Fruit fly (Drosophila melanogaster) whole organism, embryonic: ENCODE data around the gene JIL-1.
A peak's percentile ranks its signal among the peaks of the same experiment; 100 is the strongest.

Experiments
- Antp ChIP-seq: fragments of 200-800 bp; sonication (Bioruptor generic); optimal IDR thresholded peaks from 3 replicates; lab custom pipeline; 2016; ENCODE audit warnings: missing biosample characterization, missing genetic modification characterization
- CG10209 ChIP-seq: fragments of 200-800 bp; sonication (Bioruptor generic); optimal IDR thresholded peaks from 3 replicates; lab custom pipeline; 2017; ENCODE audit warnings: missing biosample characterization, mild to moderate bottlenecking, missing genetic modification characterization, missing genetic modification reagents
- CG10462 ChIP-seq: fragments of 200-800 bp; sonication (Bioruptor generic); optimal IDR thresholded peaks from 2 replicates; lab custom pipeline; 2016; ENCODE audit warnings: missing biosample characterization, missing genetic modification characterization
- CG11456 ChIP-seq: fragments of 200-800 bp; sonication (Bioruptor generic); IDR thresholded peaks from 3 replicates; pipeline ENCODE4 v1.3.6; 2022; ENCODE audit warnings: missing biosample characterization, missing genetic modification characterization
- CG12769 ChIP-seq: fragments of 200-800 bp; sonication (Bioruptor generic); optimal IDR thresholded peaks from 2 replicates; lab custom pipeline; 2019; ENCODE audit warnings: missing biosample characterization, mild to moderate bottlenecking, missing genetic modification characterization, moderate library complexity
- CG13296 ChIP-seq: fragments of 200-800 bp; sonication (Bioruptor generic); optimal IDR thresholded peaks from 3 replicates; lab custom pipeline; 2018; ENCODE audit warnings: missing biosample characterization, mild to moderate bottlenecking, missing genetic modification characterization
- CG13894 ChIP-seq: fragments of 200-800 bp; sonication (Bioruptor generic); optimal IDR thresholded peaks from 3 replicates; lab custom pipeline; 2018; ENCODE audit warnings: missing biosample characterization, mild to moderate bottlenecking, missing genetic modification characterization, moderate library complexity
- CG15269 ChIP-seq: fragments of 200-800 bp; sonication (Bioruptor generic); optimal IDR thresholded peaks from 2 replicates; lab custom pipeline; 2018; ENCODE audit warnings: missing biosample characterization, mild to moderate bottlenecking, missing genetic modification characterization, moderate library complexity
- CG1529 ChIP-seq: fragments of 200-800 bp; sonication (Bioruptor generic); optimal IDR thresholded peaks from 3 replicates; lab custom pipeline; 2018; ENCODE audit warnings: missing biosample characterization, missing genetic modification characterization
- CG15514 ChIP-seq: fragments of 200-800 bp; sonication (Bioruptor generic); optimal IDR thresholded peaks from 3 replicates; lab custom pipeline; 2017; ENCODE audit warnings: missing biosample characterization, missing genetic modification characterization, mild to moderate bottlenecking, moderate library complexity, missing genetic modification reagents
- CG2199 ChIP-seq: fragments of 200-800 bp; sonication (Bioruptor generic); IDR thresholded peaks from 3 replicates; pipeline ENCODE4 v1.3.6; 2022; ENCODE audit warnings: missing biosample characterization, missing genetic modification characterization
- CG30020 ChIP-seq: fragments of 200-800 bp; optimal IDR thresholded peaks from 2 replicates; lab custom pipeline; 2019; ENCODE audit warnings: missing biosample characterization, mild to moderate bottlenecking, missing genetic modification characterization, moderate library complexity
- CG33557 ChIP-seq: fragments of 200-800 bp; sonication (Bioruptor generic); optimal IDR thresholded peaks from 2 replicates; lab custom pipeline; 2019; ENCODE audit warnings: missing biosample characterization, mild to moderate bottlenecking, missing genetic modification characterization, moderate library complexity
- CG3995 ChIP-seq: fragments of 200-800 bp; sonication (Bioruptor generic); optimal IDR thresholded peaks from 3 replicates; lab custom pipeline; 2016; ENCODE audit warnings: missing biosample characterization, missing genetic modification characterization
- CG6175 ChIP-seq: fragments of 200-800 bp; sonication (Bioruptor generic); IDR thresholded peaks from 3 replicates; pipeline ENCODE4 v1.3.6; 2022; ENCODE audit warnings: missing biosample characterization, missing genetic modification characterization
- CG6765 ChIP-seq: fragments of 200-800 bp; sonication (Bioruptor generic); optimal IDR thresholded peaks from 3 replicates; lab custom pipeline; 2017; ENCODE audit warnings: missing biosample characterization, mild to moderate bottlenecking, missing genetic modification characterization
- CG7786 ChIP-seq: fragments of 200-800 bp; sonication (Bioruptor generic); optimal IDR thresholded peaks from 2 replicates; lab custom pipeline; 2016; ENCODE audit warnings: missing biosample characterization, missing genetic modification characterization
- CG9609 ChIP-seq: fragments of 200-800 bp; sonication (Bioruptor generic); optimal IDR thresholded peaks from 3 replicates; lab custom pipeline; 2016; ENCODE audit warnings: missing biosample characterization, missing genetic modification characterization
- D19A ChIP-seq: fragments of 200-800 bp; optimal IDR thresholded peaks from 3 replicates; lab custom pipeline; 2019; ENCODE audit warnings: missing biosample characterization, mild to moderate bottlenecking, missing genetic modification characterization, moderate library complexity
- Dfd ChIP-seq, 2 experiments: fragments of >200 bp; optimal IDR thresholded peaks; 2 replicates each; lab custom pipeline; 2017; ENCODE audit warnings: missing biosample characterization in 2 of 2, missing genetic modification characterization in 2 of 2
- Dip2 ChIP-seq: fragments of 200-800 bp; sonication (Bioruptor generic); IDR thresholded peaks from 2 replicates; pipeline ENCODE4 v1.3.6; 2022; ENCODE audit warnings: missing biosample characterization, missing genetic modification characterization
- Eip74EF ChIP-seq, 2 experiments: fragments of 200-800 bp in 1 of 2; fragments of >200 bp in 1 of 2; sonication (Bioruptor generic) in 1 of 2; optimal IDR thresholded peaks; 2 replicates each; lab custom pipeline; 2017 to 2019; ENCODE audit warnings: missing biosample characterization in 2 of 2, missing genetic modification characterization in 2 of 2, mild to moderate bottlenecking in 1 of 2, moderate library complexity in 1 of 2
- Ets65A ChIP-seq: fragments of 200-800 bp; sonication (Bioruptor generic); peaks from one replicate; lab custom pipeline; 2016; ENCODE audit warnings: missing biosample characterization, missing genetic modification characterization
- MTF-1 ChIP-seq: fragments of 200-800 bp; sonication (Bioruptor generic); optimal IDR thresholded peaks from 2 replicates; lab custom pipeline; 2018; ENCODE audit warnings: missing biosample characterization, mild to moderate bottlenecking, missing genetic modification characterization, borderline replicate concordance
- Med ChIP-seq: fragments of 200-800 bp; sonication (Bioruptor generic); peaks from one replicate; lab custom pipeline; 2016; ENCODE audit warnings: missing biosample characterization, missing genetic modification characterization, mild to moderate bottlenecking, inconsistent platforms, moderate library complexity
- Meics ChIP-seq: fragments of 200-800 bp; sonication (Bioruptor generic); optimal IDR thresholded peaks from 2 replicates; lab custom pipeline; 2017; ENCODE audit warnings: missing biosample characterization, mild to moderate bottlenecking, missing genetic modification characterization
- Mes4 ChIP-seq: fragments of 200-800 bp; sonication (Bioruptor generic); optimal IDR thresholded peaks from 2 replicates; lab custom pipeline; 2016; ENCODE audit warnings: missing biosample characterization, missing genetic modification characterization
- Nf-YA ChIP-seq: fragments of 200-800 bp; sonication (Bioruptor generic); IDR thresholded peaks from 2 replicates; pipeline ENCODE4 v1.3.6; 2022; ENCODE audit warnings: missing biosample characterization, missing genetic modification characterization
- Optix ChIP-seq: fragments of 200-800 bp; sonication (Bioruptor generic); IDR thresholded peaks from 3 replicates; pipeline ENCODE4 v1.3.6; 2022; ENCODE audit warnings: missing biosample characterization, missing genetic modification characterization
- Poxn ChIP-seq: fragments of 200-800 bp; sonication (Bioruptor generic); IDR thresholded peaks from 2 replicates; pipeline ENCODE4 v1.3.6; 2022; ENCODE audit warnings: missing biosample characterization, missing genetic modification characterization
- Rfx ChIP-seq: fragments of 200-800 bp; sonication (Bioruptor generic); IDR thresholded peaks from 2 replicates; pipeline ENCODE4 v1.3.6; 2022; ENCODE audit warnings: missing biosample characterization, missing genetic modification characterization
- Spps ChIP-seq: fragments of 200-800 bp; sonication (Bioruptor generic); optimal IDR thresholded peaks from 2 replicates; lab custom pipeline; 2018; ENCODE audit warnings: missing biosample characterization, mild to moderate bottlenecking, missing genetic modification characterization
- Taf1 ChIP-seq: fragments of 200-800 bp; sonication (Bioruptor generic); IDR thresholded peaks from 2 replicates; pipeline ENCODE4 v1.3.6; 2022; ENCODE audit warnings: missing biosample characterization, missing genetic modification characterization
- Usf ChIP-seq: fragments of 200-800 bp; sonication (Bioruptor generic); optimal IDR thresholded peaks from 2 replicates; lab custom pipeline; 2017; ENCODE audit warnings: missing genotype, missing biosample characterization, missing genetic modification characterization
- chinmo ChIP-seq: fragments of 200-800 bp; sonication (Bioruptor generic); IDR thresholded peaks from 4 replicates; pipeline ENCODE4 v1.3.6; 2022; ENCODE audit warnings: missing biosample characterization, missing genetic modification characterization; ENCODE audit not compliant: partially characterized antibody
- danr ChIP-seq: fragments of 200-800 bp; sonication (Bioruptor generic); IDR thresholded peaks from 2 replicates; pipeline ENCODE4 v1.3.6; 2022; ENCODE audit warnings: missing biosample characterization, missing genetic modification characterization
- dmrt99B ChIP-seq: fragments of 200-800 bp; sonication (Bioruptor generic); optimal IDR thresholded peaks from 2 replicates; lab custom pipeline; 2018; ENCODE audit warnings: missing biosample characterization, mild to moderate bottlenecking, missing genetic modification characterization, moderate library complexity
- fd3F ChIP-seq: fragments of 200-800 bp; sonication (Bioruptor generic); optimal IDR thresholded peaks from 2 replicates; lab custom pipeline; 2018; ENCODE audit warnings: missing biosample characterization, mild to moderate bottlenecking, missing genetic modification characterization, moderate library complexity
- gro ChIP-seq: fragments of 200-800 bp; sonication (Bioruptor generic); optimal IDR thresholded peaks from 2 replicates; lab custom pipeline; 2016; ENCODE audit warnings: missing biosample characterization, missing genetic modification characterization
- hb ChIP-seq: fragments of 200-800 bp; sonication (Bioruptor generic); IDR thresholded peaks from 3 replicates; pipeline ENCODE4 v1.3.6; 2022; ENCODE audit warnings: missing biosample characterization, missing genetic modification characterization; ENCODE audit not compliant: partially characterized antibody
- hbn ChIP-seq: fragments of 200-800 bp; sonication (Bioruptor generic); IDR thresholded peaks from 2 replicates; pipeline ENCODE4 v1.3.6; 2022; ENCODE audit warnings: missing biosample characterization, missing genetic modification characterization; ENCODE audit not compliant: partially characterized antibody
- insv ChIP-seq, 2 experiments: fragments of 200-800 bp; sonication (Bioruptor generic); optimal IDR thresholded peaks; 3 replicates each; lab custom pipeline; 2016 to 2018; ENCODE audit warnings: missing biosample characterization in 2 of 2, missing genetic modification characterization in 2 of 2
- luna ChIP-seq: fragments of 200-800 bp; sonication (Bioruptor generic); optimal IDR thresholded peaks from 2 replicates; lab custom pipeline; 2016; ENCODE audit warnings: missing biosample characterization, missing genetic modification characterization
- oc ChIP-seq: fragments of 200-800 bp; sonication (Bioruptor generic); optimal IDR thresholded peaks from 2 replicates; lab custom pipeline; 2018; ENCODE audit warnings: missing biosample characterization, mild to moderate bottlenecking, missing genetic modification characterization, moderate library complexity
- pros ChIP-seq: fragments of 200-800 bp; sonication (Bioruptor generic); optimal IDR thresholded peaks from 3 replicates; lab custom pipeline; 2019; ENCODE audit warnings: missing biosample characterization, mild to moderate bottlenecking, missing genetic modification characterization, moderate library complexity
- row ChIP-seq: fragments of 200-800 bp; sonication (Bioruptor generic); IDR thresholded peaks from 3 replicates; pipeline ENCODE4 v1.3.6; 2022; ENCODE audit warnings: missing biosample characterization, missing genetic modification characterization
- schlank ChIP-seq: fragments of 200-800 bp; sonication (Bioruptor generic); optimal IDR thresholded peaks from 2 replicates; lab custom pipeline; 2018; ENCODE audit warnings: missing biosample characterization, mild to moderate bottlenecking, missing genetic modification characterization
- tup ChIP-seq: fragments of 200-800 bp; sonication (Bioruptor generic); optimal IDR thresholded peaks from 2 replicates; lab custom pipeline; 2016; ENCODE audit warnings: missing biosample characterization, mild to moderate bottlenecking, missing genetic modification characterization, moderate library complexity
- zfh1 ChIP-seq: fragments of 200-800 bp; sonication (Bioruptor generic); IDR thresholded peaks from 3 replicates; pipeline ENCODE4 v1.3.6; 2022; ENCODE audit warnings: missing biosample characterization, missing genetic modification characterization

Gene JIL-1

DNA sequence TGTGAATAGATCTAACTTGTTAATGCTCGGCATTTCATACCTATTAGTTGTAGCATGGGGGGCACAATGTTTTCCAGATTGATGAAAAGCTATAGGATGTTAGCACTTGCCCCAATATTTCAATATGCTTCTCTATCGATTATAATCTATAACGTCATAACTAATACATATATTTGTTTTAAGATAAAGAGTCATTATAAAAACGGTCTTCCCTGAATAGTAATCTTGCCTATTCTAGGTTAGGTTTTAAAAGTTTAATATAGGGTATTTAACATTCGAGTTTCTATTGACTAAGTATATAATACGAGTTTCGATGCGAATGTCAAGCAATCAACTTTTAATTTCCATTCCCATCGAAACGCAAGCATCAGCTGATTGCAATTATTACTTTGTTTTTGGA lies 31.8 kb downstream of the JIL-1 start, which contains the start of the genes CG6321 and Blos2 (continued):
- TF ChIP-seq CG6175 (GFP tag; lab: Robert Waterston, UW): no peak
- TF ChIP-seq hbn (GFP tag; lab: Robert Waterston, UW): no peak
- 0 out of 2 replicates have a peak, but pooled peaks have one; percentile 32 for TF ChIP-seq Nf-YA (GFP tag; lab: Robert Waterston, UW)
- no peak for TF ChIP-seq tup
- peak; percentile 59 for TF ChIP-seq CG33557 (GFP tag; lab: Kevin White, UChicago)
- TF ChIP-seq luna: no peak
- TF ChIP-seq danr: 0 out of 2 replicates have a peak, but pooled peaks have one; percentile 44
- TF ChIP-seq Meics (GFP tag; lab: Kevin White, UChicago): peak; percentile 85

DNA sequence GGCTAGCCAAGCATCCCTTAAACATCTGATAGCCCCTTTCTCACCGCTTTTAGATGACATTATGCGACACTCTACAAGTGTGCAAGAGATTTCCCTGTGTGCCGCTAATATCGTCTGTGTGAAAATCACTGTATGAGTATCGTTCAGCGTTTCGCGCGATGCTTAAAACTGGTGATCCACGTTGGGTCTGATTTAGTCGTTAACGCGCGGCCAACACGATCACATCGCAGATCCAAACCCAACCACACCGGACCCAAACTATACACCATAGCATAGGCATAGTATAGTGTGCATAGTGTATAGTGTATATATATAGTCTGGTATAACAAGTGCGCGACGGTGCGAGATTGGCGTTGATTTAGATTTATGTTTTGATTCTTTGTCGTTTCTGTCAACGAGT lies 39.1 kb downstream of the JIL-1 start, which contains the start of gene CG7888:
Gene CG7888, plus strand, starts transcription at position 193 of the 400 bp plus-strand sequence.
- TF ChIP-seq Rfx (GFP tag; lab: Robert Waterston, UW) (no peak), Optix (GFP tag; lab: Robert Waterston, UW) (no peak), Poxn (no peak), CG11456 (GFP tag; lab: Robert Waterston, UW) (0 out of 3 replicates have a peak, but pooled peaks have one; percentile 31), D19A (tag; lab: Kevin White, UChicago) (peak; percentile 14), CG9609 (GFP tag; lab: Kevin White, UChicago) (no peak), CG15269 (tag; lab: Kevin White, UChicago) (peak; percentile 13), oc (tag; lab: Kevin White, UChicago) (no peak), hb (GFP tag; lab: Robert Waterston, UW) (no peak), MTF-1 (GFP tag; lab: Kevin White, UChicago) (no peak), Usf (GFP tag; lab: Kevin White, UChicago) (no peak), Ets65A (GFP tag; lab: Kevin White, UChicago) (no peak), CG10462 (GFP tag; lab: Kevin White, UChicago) (no peak), row (0 out of 3 replicates have a peak, but pooled peaks have one; percentile 11), Taf1 (no peak), gro (GFP tag; lab: Kevin White, UChicago) (no peak), Dip2 (GFP tag; lab: Robert Waterston, UW) (no peak), Mes4 (no peak), Meics (GFP tag; lab: Kevin White, UChicago) (no peak), fd3F (GFP tag; lab: Kevin White, UChicago) (no peak), dmrt99B (tag; lab: Kevin White, UChicago) (no peak), CG13296 (GFP tag; lab: Kevin White, UChicago) (no peak), CG13894 (tag; lab: Kevin White, UChicago) (peak; percentile 63), schlank (tag; lab: Kevin White, UChicago) (no peak), zfh1 (GFP tag; lab: Robert Waterston, UW) (no peak), CG15514 (peak; percentile 18), CG1529 (GFP tag; lab: Kevin White, UChicago) (no peak), CG10209 (GFP tag; lab: Kevin White, UChicago) (no peak), insv (GFP tag; optimal IDR thresholded peaks at IDR 0.05; lab: Kevin White, UChicago) (no peak), CG6765 (GFP tag; lab: Kevin White, UChicago) (no peak), CG30020 (tag; lab: Kevin White, UChicago) (no peak), pros (GFP tag; lab: Kevin White, UChicago) (no peak), CG12769 (tag; lab: Kevin White, UChicago) (peak; percentile 3), Med (GFP tag; lab: Kevin White, UChicago) (peak; percentile 26), CG3995 (GFP tag; lab: Kevin White, UChicago) (peak; percentile 15), chinmo (GFP tag; lab: Robert Waterston, UW) (0 out of 4 replicates have a peak, but pooled peaks have one; percentile 23), CG7786 (no peak), Eip74EF (GFP tag; optimal IDR thresholded peaks at IDR 0.05; lab: Kevin White, UChicago) (no peak), Nf-YA (GFP tag; lab: Robert Waterston, UW) (no peak), Antp (GFP tag; lab: Kevin White, UChicago) (no peak), CG2199 (GFP tag; lab: Robert Waterston, UW) (0 out of 3 replicates have a peak, but pooled peaks have one; percentile 57), Spps (tag; lab: Kevin White, UChicago) (no peak), Dfd (GFP tag; optimal IDR thresholded peaks at IDR 0.05; lab: Kevin White, UChicago) (no peak)
